Fruit fly (Drosophila melanogaster): ENCODE results near the gene fh.
A peak's percentile ranks its signal among the peaks of the same experiment; 100 is the strongest.

Gene fh

DNA sequence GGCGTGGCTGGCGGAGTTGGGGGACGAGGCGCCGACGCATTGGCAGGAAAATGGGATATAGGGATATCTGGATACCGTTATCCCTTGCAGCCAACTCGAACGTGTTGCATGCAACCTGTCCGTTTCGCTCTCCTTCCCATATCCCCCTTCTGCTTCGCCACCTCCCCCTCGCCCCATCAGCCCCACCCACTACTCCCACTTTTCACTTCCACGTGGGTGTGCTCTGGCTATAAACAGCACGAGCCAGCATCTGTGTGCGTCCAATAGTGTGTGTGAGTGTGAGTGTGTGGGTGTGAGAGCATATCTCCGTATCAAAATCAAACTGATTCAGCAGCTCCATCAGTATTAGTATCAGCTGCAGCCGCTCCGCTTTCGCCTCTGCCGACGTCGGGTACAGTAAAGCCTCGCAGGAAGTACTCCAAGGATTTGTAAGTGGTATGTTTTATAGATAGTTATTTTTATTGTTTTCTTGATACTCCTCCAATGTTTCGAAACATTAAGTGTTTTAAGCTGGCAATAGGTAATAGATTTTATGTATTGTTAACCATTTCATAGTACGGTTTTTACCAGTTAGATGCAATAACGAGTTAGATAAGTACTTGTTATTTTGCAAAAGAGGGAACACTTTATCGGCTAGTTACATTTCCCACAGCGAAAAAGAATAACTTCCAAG, 29.8 kb downstream of the fh start:
- TF ChIP-seq bsh (GFP tag; optimal IDR thresholded peaks at IDR 0.05) (peak; percentile 18 to 64), Hey (tag; optimal IDR thresholded peaks at IDR 0.05) (no peak), maf-S (GFP tag; optimal IDR thresholded peaks at IDR 0.05) (no peak), lmd (GFP tag; IDR thresholded peaks at IDR 0.05) (peak; percentile 57), CG31365 (tag; optimal IDR thresholded peaks at IDR 0.05) (no peak), nmo (GFP tag; optimal IDR thresholded peaks at IDR 0.05) (peak; percentile 68), CG8290 (GFP tag; optimal IDR thresholded peaks at IDR 0.05) (no peak), CG8290 (tag; optimal IDR thresholded peaks at IDR 0.05) (peak in 1 of 2 experiments; percentile 0), Abd-B (GFP tag; optimal IDR thresholded peaks at IDR 0.05) (peak; percentile 47), CG2678 (tag; optimal IDR thresholded peaks at IDR 0.05) (peak; percentile 80), Hsf (GFP tag; optimal IDR thresholded peaks at IDR 0.05) (no peak), sens-2 (GFP tag; IDR thresholded peaks at IDR 0.05) (no peak), stwl (tag; optimal IDR thresholded peaks at IDR 0.05) (no peak), CG5180 (GFP tag; optimal IDR thresholded peaks at IDR 0.05) (peak; percentile 97), ewg (GFP tag; optimal IDR thresholded peaks at IDR 0.05) (peak; percentile 1), CG14965 (GFP tag; optimal IDR thresholded peaks at IDR 0.05; ENCODE audit: borderline replicate concordance) (no peak), CG17612 (GFP tag; IDR thresholded peaks at IDR 0.05) (no peak), CG10979 (tag; optimal IDR thresholded peaks at IDR 0.05) (peak; percentile 67), CG3838 (GFP tag; optimal IDR thresholded peaks at IDR 0.05) (no peak), dpn (GFP tag; optimal IDR thresholded peaks at IDR 0.05) (peak in 1 of 2 experiments; percentile 35), nau (GFP tag; optimal IDR thresholded peaks at IDR 0.05) (peak; percentile 49), CG17802 (tag; optimal IDR thresholded peaks at IDR 0.05) (no peak), onecut (GFP tag; IDR thresholded peaks at IDR 0.05) (no peak), pzg (GFP tag; optimal IDR thresholded peaks at IDR 0.05) (no peak), CG16779 (GFP tag; IDR thresholded peaks at IDR 0.05) (no peak), Fer3 (tag; optimal IDR thresholded peaks at IDR 0.05) (peak; percentile 33), CrebB (tag; optimal IDR thresholded peaks at IDR 0.05) (no peak), pho (GFP tag; optimal IDR thresholded peaks at IDR 0.05) (no peak), dmrt11E (tag; optimal IDR thresholded peaks at IDR 0.05) (no peak), CG9876 (GFP tag; optimal IDR thresholded peaks at IDR 0.05) (no peak), Deaf1 (tag; optimal IDR thresholded peaks at IDR 0.05) (peak; percentile 21), slp2 (GFP tag; optimal IDR thresholded peaks at IDR 0.05) (peak; percentile 20), Med (GFP tag) (peak; percentile 58), mam (GFP tag; optimal IDR thresholded peaks at IDR 0.05) (no peak), fd64A (GFP tag; optimal IDR thresholded peaks at IDR 0.05) (peak; percentile 10), CG18764 (GFP tag; optimal IDR thresholded peaks at IDR 0.05) (no peak), grau (tag; optimal IDR thresholded peaks at IDR 0.05) (no peak), Oli (tag; optimal IDR thresholded peaks at IDR 0.05) (no peak), pros (GFP tag; optimal IDR thresholded peaks at IDR 0.05) (no peak), NK7.1 (GFP tag; optimal IDR thresholded peaks at IDR 0.05) (peak; percentile 20), lilli (GFP tag; optimal IDR thresholded peaks at IDR 0.05) (peak; percentile 32), tio (GFP tag; optimal IDR thresholded peaks at IDR 0.05) (no peak), Rfx (GFP tag; IDR thresholded peaks at IDR 0.05) (0 out of 2 replicates have a peak, but pooled peaks have one; percentile 15), D (optimal IDR thresholded peaks at IDR 0.05) (no peak), D (GFP tag; optimal IDR thresholded peaks at IDR 0.05) (peak; percentile 59), CG2202 (tag; optimal IDR thresholded peaks at IDR 0.05) (no peak), Mad (GFP tag; optimal IDR thresholded peaks at IDR 0.05) (no peak), Meics (GFP tag; optimal IDR thresholded peaks at IDR 0.05) (peak; percentile 31), CG12071 (GFP tag; optimal IDR thresholded peaks at IDR 0.05) (no peak), Camta (GFP tag; optimal IDR thresholded peaks at IDR 0.05) (peak; percentile 38)
